Fruit fly (Drosophila melanogaster): Measurements from ENCODE around the gene CG8072.
A peak's percentile ranks its signal among the peaks of the same experiment; 100 is the strongest.

The CG8072 gene

DNA sequence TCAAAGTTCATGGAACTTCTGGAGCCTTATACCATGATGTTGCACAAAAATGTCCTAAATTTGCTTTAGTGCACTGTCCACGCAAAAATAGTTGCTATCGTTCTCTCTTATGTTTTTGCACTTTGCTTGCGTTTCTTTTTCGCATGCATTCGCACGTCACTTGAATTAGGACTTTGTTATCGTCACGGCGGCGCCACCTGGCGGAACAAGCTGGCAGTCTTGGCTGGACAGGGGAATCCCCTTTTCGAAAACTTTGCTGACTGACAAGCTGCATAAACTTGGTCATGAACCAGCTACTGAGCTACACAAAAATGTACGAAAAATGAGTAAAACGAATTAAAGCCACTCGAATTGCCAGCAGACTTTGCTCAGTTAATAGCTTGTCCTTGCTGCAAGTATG, 48.0 kb downstream of the CG8072 start:
- TF ChIP-seq Rel (GFP tag; optimal IDR thresholded peaks at IDR 0.05), result no peak
- peak; percentile 23 for TF ChIP-seq Rel (tag; optimal IDR thresholded peaks at IDR 0.05)
- TF ChIP-seq Hr78 (GFP tag; optimal IDR thresholded peaks at IDR 0.05), result no peak

DNA sequence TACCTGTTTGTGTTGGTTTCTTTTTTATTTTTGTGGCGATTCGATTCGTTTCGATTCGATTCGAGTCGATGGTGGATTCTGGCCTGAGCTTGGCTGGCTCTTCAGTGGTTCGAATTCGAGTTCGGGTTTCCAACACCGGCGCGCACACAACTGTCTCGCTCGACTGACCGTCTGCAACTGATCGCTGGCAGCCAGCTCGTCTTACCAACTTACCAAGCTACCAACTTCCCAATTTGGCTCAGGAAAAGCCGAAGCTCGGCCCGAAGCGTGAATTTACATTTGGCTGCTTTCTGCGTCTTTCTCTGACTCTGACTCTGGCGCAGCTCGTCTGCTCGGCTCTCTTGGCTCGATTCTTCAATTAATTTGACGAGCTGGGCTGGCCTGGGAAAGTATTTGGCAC, 50.0 kb downstream of the CG8072 start, which contains the start of gene ect:
TSS of gene ect (minus strand) at position 183 of the 400 bp plus-strand sequence.
- TF ChIP-seq sv (GFP tag; optimal IDR thresholded peaks at IDR 0.05), result no peak
- no peak for TF ChIP-seq pan (optimal IDR thresholded peaks at IDR 0.05)
- no peak for TF ChIP-seq HLH106 (tag; optimal IDR thresholded peaks at IDR 0.05)
- TF ChIP-seq Hnf4 (GFP tag; optimal IDR thresholded peaks at IDR 0.05), result no peak
- TF ChIP-seq CG32264 (GFP tag; optimal IDR thresholded peaks at IDR 0.05), result no peak
- no peak for TF ChIP-seq lola (GFP tag; optimal IDR thresholded peaks at IDR 0.05)
- no peak for TF ChIP-seq Dif (GFP tag; optimal IDR thresholded peaks at IDR 0.05; ENCODE audit: partially characterized antibody)
- no peak for TF ChIP-seq GATAd (GFP tag; optimal IDR thresholded peaks at IDR 0.05)
- TF ChIP-seq tai (GFP tag; optimal IDR thresholded peaks at IDR 0.05), result no peak
- no peak for TF ChIP-seq Sp1 (GFP tag; optimal IDR thresholded peaks at IDR 0.05)
